Worm (Caenorhabditis elegans) whole organism, L4/young adult: ENCODE results near the gene Y62F5A.10.
A peak's percentile ranks its signal among the peaks of the same experiment; 100 is the strongest.

ENCODE experiments used
- dao-5 ChIP-seq: sonication (generic microtip); optimal IDR thresholded peaks from 2 replicates; lab custom pipeline; 2016; ENCODE audit warnings: missing genotype, missing genetic modification characterization, moderate library complexity, missing compliant biosample characterization
- him-1 ChIP-seq: sonication (generic microtip); optimal IDR thresholded peaks from 2 replicates; lab custom pipeline; 2016; ENCODE audit warnings: missing genotype, missing genetic modification reagents, missing genetic modification characterization, missing compliant biosample characterization

- TF ChIP-seq dao-5 (tag; lab: Kevin White, UChicago) (peak; percentile 36), him-1 (tag; lab: Kevin White, UChicago) (peak; percentile 73)
Measured at ce11 chrII:11545299-11545951, 24.0 kb downstream of the Y62F5A.10 start, which contains the start of gene dnj-13.
